Worm (Caenorhabditis elegans): Measurements from ENCODE around the gene grl-6.

Gene grl-6

ce11 chrX:6446564-6446963, 4.2 kb downstream of the grl-6 start, which contains the start of gene asp-14:
Gene asp-14 (minus strand): TSS chrX:6446664.
- TF ChIP-seq ceh-13 (GFP tag; optimal IDR thresholded peaks at IDR 0.05) (no peak), tbx-11 (GFP tag; IDR thresholded peaks at IDR 0.05) (no peak), pes-1 (GFP tag; IDR thresholded peaks at IDR 0.05) (no peak), flt-1 (GFP tag; IDR thresholded peaks at IDR 0.05) (no peak), ama-1 (optimal IDR thresholded peaks at IDR 0.05) (no peak), hmbx-1 (tag; optimal IDR thresholded peaks at IDR 0.05) (no peak), tbx-37 (GFP tag; conservative IDR thresholded peaks at IDR 0.05) (no peak)

ce11 chrX:6445239-6445638, 5.5 kb downstream of the grl-6 start:
- TF ChIP-seq ceh-36 (tag; optimal IDR thresholded peaks at IDR 0.05) (no peak), B0310.2 (tag; optimal IDR thresholded peaks at IDR 0.05) (no peak), ceh-13 (GFP tag; optimal IDR thresholded peaks at IDR 0.05) (no peak), tbx-11 (GFP tag; IDR thresholded peaks at IDR 0.05) (no peak), hmbx-1 (tag; optimal IDR thresholded peaks at IDR 0.05) (no peak), hmg-4 (GFP tag; optimal IDR thresholded peaks at IDR 0.05) (no peak), ama-1 (optimal IDR thresholded peaks at IDR 0.05) (no peak), sea-1 (GFP tag; conservative IDR thresholded peaks at IDR 0.05) (no peak), flt-1 (GFP tag; IDR thresholded peaks at IDR 0.05) (no peak), ets-7 (tag; optimal IDR thresholded peaks at IDR 0.05) (no peak), tbx-37 (GFP tag; conservative IDR thresholded peaks at IDR 0.05) (no peak), scrt-1 (GFP tag; IDR thresholded peaks at IDR 0.05) (no peak)

ce11 chrX:6443373-6443772, 7.4 kb downstream of the grl-6 start, which contains the start of gene K10C2.7:
Gene K10C2.7 (minus strand): TSS chrX:6443473.
- TF ChIP-seq hmg-4 (GFP tag; optimal IDR thresholded peaks at IDR 0.05) = no peak
- no peak for TF ChIP-seq ceh-36 (tag; optimal IDR thresholded peaks at IDR 0.05)
- no peak for TF ChIP-seq F13C5.2 (tag; optimal IDR thresholded peaks at IDR 0.05)
- no peak for TF ChIP-seq hmbx-1 (tag; optimal IDR thresholded peaks at IDR 0.05)
- no peak for TF ChIP-seq scrt-1 (GFP tag; IDR thresholded peaks at IDR 0.05)
- no peak for TF ChIP-seq ama-1 (optimal IDR thresholded peaks at IDR 0.05)
- TF ChIP-seq ceh-13 (GFP tag; optimal IDR thresholded peaks at IDR 0.05) = no peak
- no peak for TF ChIP-seq tbx-11 (GFP tag; IDR thresholded peaks at IDR 0.05)
- no peak for TF ChIP-seq B0310.2 (tag; optimal IDR thresholded peaks at IDR 0.05)
- no peak for TF ChIP-seq pes-1 (GFP tag; IDR thresholded peaks at IDR 0.05)
- TF ChIP-seq sea-1 (GFP tag; conservative IDR thresholded peaks at IDR 0.05) = no peak
- TF ChIP-seq tbx-37 (GFP tag; conservative IDR thresholded peaks at IDR 0.05) = no peak
- TF ChIP-seq flt-1 (GFP tag; IDR thresholded peaks at IDR 0.05) = no peak

ce11 chrX:6440464-6440863, 10.3 kb downstream of the grl-6 start, which contains the start of gene K10C2.14:
Gene K10C2.14 (minus strand): TSS chrX:6440564.
- TF ChIP-seq B0310.2 (tag; optimal IDR thresholded peaks at IDR 0.05) = no peak
- TF ChIP-seq aly-1 (tag; optimal IDR thresholded peaks at IDR 0.05) = no peak
- no peak for TF ChIP-seq scrt-1 (GFP tag; IDR thresholded peaks at IDR 0.05)
- no peak for TF ChIP-seq pes-1 (GFP tag; IDR thresholded peaks at IDR 0.05)
- TF ChIP-seq F13C5.2 (tag; optimal IDR thresholded peaks at IDR 0.05) = no peak
- no peak for TF ChIP-seq tra-4 (tag; optimal IDR thresholded peaks at IDR 0.05)

- TF ChIP-seq pes-1 (GFP tag; IDR thresholded peaks at IDR 0.05) (no peak), flt-1 (GFP tag; IDR thresholded peaks at IDR 0.05) (no peak), sea-1 (GFP tag; conservative IDR thresholded peaks at IDR 0.05) (no peak), B0310.2 (tag; optimal IDR thresholded peaks at IDR 0.05) (no peak), hmbx-1 (tag; optimal IDR thresholded peaks at IDR 0.05) (no peak), ceh-13 (GFP tag; optimal IDR thresholded peaks at IDR 0.05) (no peak), aly-1 (tag; optimal IDR thresholded peaks at IDR 0.05) (no peak), hmg-4 (GFP tag; optimal IDR thresholded peaks at IDR 0.05) (no peak), tbx-11 (GFP tag; IDR thresholded peaks at IDR 0.05) (no peak), tbx-37 (GFP tag; conservative IDR thresholded peaks at IDR 0.05) (no peak), tra-4 (tag; optimal IDR thresholded peaks at IDR 0.05) (no peak), F13C5.2 (tag; optimal IDR thresholded peaks at IDR 0.05) (no peak), hnd-1 (tag; optimal IDR thresholded peaks at IDR 0.05) (no peak), ceh-36 (tag; optimal IDR thresholded peaks at IDR 0.05) (no peak), ama-1 (optimal IDR thresholded peaks at IDR 0.05) (no peak), ets-7 (tag; optimal IDR thresholded peaks at IDR 0.05) (no peak), scrt-1 (GFP tag; IDR thresholded peaks at IDR 0.05) (no peak)
Observed at ce11 chrX:6437545-6437944, 13.2 kb downstream of the grl-6 start, which contains the start of gene K10C2.8. Gene K10C2.8 (minus strand): TSS chrX:6437645.

ce11 chrX:6435812-6436211, 14.9 kb downstream of the grl-6 start:
- no peak for TF ChIP-seq ceh-13 (GFP tag; optimal IDR thresholded peaks at IDR 0.05)

- TF ChIP-seq F13C5.2 (tag; optimal IDR thresholded peaks at IDR 0.05) (no peak), pes-1 (GFP tag; IDR thresholded peaks at IDR 0.05) (no peak), hmbx-1 (tag; optimal IDR thresholded peaks at IDR 0.05) (no peak), aly-1 (tag; optimal IDR thresholded peaks at IDR 0.05) (no peak), scrt-1 (GFP tag; IDR thresholded peaks at IDR 0.05) (no peak), B0310.2 (tag; optimal IDR thresholded peaks at IDR 0.05) (no peak), ets-7 (tag; optimal IDR thresholded peaks at IDR 0.05) (no peak), tbx-37 (GFP tag; conservative IDR thresholded peaks at IDR 0.05) (no peak), ama-1 (optimal IDR thresholded peaks at IDR 0.05) (no peak), ceh-36 (tag; optimal IDR thresholded peaks at IDR 0.05) (no peak), tbx-11 (GFP tag; IDR thresholded peaks at IDR 0.05) (no peak)
Observed at ce11 chrX:6433688-6434087, 17.1 kb downstream of the grl-6 start, which contains the start of gene K10C2.2. Gene K10C2.2 (minus strand): TSS chrX:6433788.

- TF ChIP-seq B0310.2 (tag; optimal IDR thresholded peaks at IDR 0.05) = no peak
- TF ChIP-seq flt-1 (GFP tag; IDR thresholded peaks at IDR 0.05) = no peak
- no peak for TF ChIP-seq ets-7 (tag; optimal IDR thresholded peaks at IDR 0.05)
- TF ChIP-seq hmbx-1 (tag; optimal IDR thresholded peaks at IDR 0.05) = no peak
- TF ChIP-seq F13C5.2 (tag; optimal IDR thresholded peaks at IDR 0.05) = no peak
- TF ChIP-seq sea-1 (GFP tag; conservative IDR thresholded peaks at IDR 0.05) = no peak
- no peak for TF ChIP-seq aly-1 (tag; optimal IDR thresholded peaks at IDR 0.05)
- no peak for TF ChIP-seq hnd-1 (tag; optimal IDR thresholded peaks at IDR 0.05)
- TF ChIP-seq ceh-13 (GFP tag; optimal IDR thresholded peaks at IDR 0.05) = no peak
- TF ChIP-seq ceh-36 (tag; optimal IDR thresholded peaks at IDR 0.05) = no peak
- TF ChIP-seq tbx-37 (GFP tag; conservative IDR thresholded peaks at IDR 0.05) = no peak
- TF ChIP-seq pes-1 (GFP tag; IDR thresholded peaks at IDR 0.05) = no peak
- TF ChIP-seq scrt-1 (GFP tag; IDR thresholded peaks at IDR 0.05) = no peak
- TF ChIP-seq tbx-11 (GFP tag; IDR thresholded peaks at IDR 0.05) = no peak
- TF ChIP-seq tra-4 (tag; optimal IDR thresholded peaks at IDR 0.05) = no peak
- TF ChIP-seq ama-1 (optimal IDR thresholded peaks at IDR 0.05) = no peak
- no peak for TF ChIP-seq hmg-4 (GFP tag; optimal IDR thresholded peaks at IDR 0.05)
Observed at ce11 chrX:6430510-6430909, 20.2 kb downstream of the grl-6 start, which contains the start of gene ctsa-2. Gene ctsa-2 (minus strand): TSS chrX:6430610.

Data from whole organism, early embryonic.